Fruit fly (Drosophila melanogaster) whole organism, wandering third instar larva: ENCODE measurements around the gene mRpS10.

Experiments
- Abd-B ChIP-seq: fragments of >200 bp; optimal IDR thresholded peaks from 2 replicates; lab custom pipeline; 2017; ENCODE audit warnings: missing biosample characterization, missing genetic modification characterization
- CG32264 ChIP-seq: fragments of 200-800 bp; sonication (Bioruptor generic); optimal IDR thresholded peaks from 2 replicates; lab custom pipeline; 2016; ENCODE audit warnings: missing biosample characterization, missing genetic modification characterization
- CG9705 ChIP-seq: fragments of 200-800 bp; sonication (Bioruptor generic); optimal IDR thresholded peaks from 2 replicates; lab custom pipeline; 2018; ENCODE audit warnings: missing biosample characterization, mild to moderate bottlenecking, missing genetic modification characterization
- CrebA ChIP-seq: fragments of 200-800 bp; sonication (Bioruptor generic); optimal IDR thresholded peaks from 2 replicates; lab custom pipeline; 2016; ENCODE audit warnings: missing biosample characterization, mild to moderate bottlenecking, missing genetic modification characterization, borderline replicate concordance
- Dfd ChIP-seq: fragments of >200 bp; optimal IDR thresholded peaks from 2 replicates; lab custom pipeline; 2017; ENCODE audit warnings: missing biosample characterization, missing genetic modification characterization
- Dif ChIP-seq: fragments of 200-275, 200-300 bp; sonication (Bioruptor generic); optimal IDR thresholded peaks from 2 replicates; lab custom pipeline; 2018; ENCODE audit warnings: missing biosample characterization, missing genetic modification characterization; ENCODE audit not compliant: partially characterized antibody
- GATAd ChIP-seq: sonication (Bioruptor generic); optimal IDR thresholded peaks from 2 replicates; lab custom pipeline; 2016; ENCODE audit warnings: missing biosample characterization, missing genetic modification characterization
- HLH106 ChIP-seq: fragments of 200-800 bp; optimal IDR thresholded peaks from 3 replicates; lab custom pipeline; 2019; ENCODE audit warnings: missing biosample characterization, mild to moderate bottlenecking, missing genetic modification characterization, moderate library complexity
- Hnf4 ChIP-seq: fragments of 200-800 bp; sonication (Bioruptor generic); optimal IDR thresholded peaks from 2 replicates; lab custom pipeline; 2016; ENCODE audit warnings: missing biosample characterization, mild to moderate bottlenecking, missing genetic modification characterization
- Hr78 ChIP-seq: fragments of >200 bp; optimal IDR thresholded peaks from 2 replicates; lab custom pipeline; 2017; ENCODE audit warnings: missing biosample characterization, missing genetic modification characterization
- Hr83 ChIP-seq: fragments of 200-300 bp; sonication (Bioruptor generic); optimal IDR thresholded peaks from 2 replicates; lab custom pipeline; 2016; ENCODE audit warnings: missing biosample characterization, mild to moderate bottlenecking, missing genetic modification characterization, moderate library complexity; ENCODE audit not compliant: poor library complexity, severe bottlenecking
- Jra ChIP-seq: sonication (Bioruptor generic); optimal IDR thresholded peaks from 2 replicates; lab custom pipeline; 2016; ENCODE audit warnings: missing biosample characterization, missing genetic modification characterization
- Mio ChIP-seq: sonication (Bioruptor generic); optimal IDR thresholded peaks from 2 replicates; lab custom pipeline; 2016; ENCODE audit warnings: missing biosample characterization, missing genetic modification characterization
- Myc ChIP-seq: fragments of >200 bp; optimal IDR thresholded peaks from 2 replicates; lab custom pipeline; 2017
- N ChIP-seq: fragments of >200 bp; optimal IDR thresholded peaks from 2 replicates; lab custom pipeline; 2018; ENCODE audit warnings: missing biosample characterization, missing external identifiers, missing genetic modification characterization
- OdsH ChIP-seq: fragments of 200-800 bp; sonication (Bioruptor generic); optimal IDR thresholded peaks from 2 replicates; lab custom pipeline; 2016; ENCODE audit warnings: missing biosample characterization, mild to moderate bottlenecking, missing genetic modification characterization
- Rel ChIP-seq, 2 experiments: fragments of 200-800 bp; sonication (Bioruptor generic) in 1 of 2; optimal IDR thresholded peaks; 2 replicates in 1 of 2; 3 replicates in 1 of 2; lab custom pipeline; 2016 to 2019; ENCODE audit warnings: mild to moderate bottlenecking in 2 of 2, missing biosample characterization in 2 of 2, missing genetic modification characterization in 2 of 2, moderate library complexity in 1 of 2
- Sp1 ChIP-seq: fragments of 200-800 bp; sonication (Bioruptor generic); optimal IDR thresholded peaks from 3 replicates; lab custom pipeline; 2019; ENCODE audit warnings: missing biosample characterization, mild to moderate bottlenecking, missing genetic modification characterization, moderate library complexity
- Vsx2 ChIP-seq: fragments of 200-300, 225-300 bp; sonication (Bioruptor generic); optimal IDR thresholded peaks from 2 replicates; lab custom pipeline; 2018; ENCODE audit warnings: missing biosample characterization, missing genetic modification characterization; ENCODE audit not compliant: partially characterized antibody
- br ChIP-seq: fragments of 200-800 bp; sonication (Bioruptor generic); optimal IDR thresholded peaks from 2 replicates; lab custom pipeline; 2016; ENCODE audit warnings: missing biosample characterization, missing genetic modification characterization
- brk ChIP-seq: fragments of 200-800 bp; sonication (Bioruptor generic); optimal IDR thresholded peaks from 2 replicates; lab custom pipeline; 2016; ENCODE audit warnings: missing biosample characterization, mild to moderate bottlenecking, missing genetic modification characterization
- dl ChIP-seq, 2 experiments: fragments of 175-275, 200-275 bp in 1 of 2; fragments of 200-275 bp in 1 of 2; sonication (Bioruptor generic); optimal IDR thresholded peaks; lab custom pipeline; 2018; ENCODE audit warnings: mild to moderate bottlenecking in 2 of 2, missing biosample characterization in 2 of 2, missing genetic modification characterization in 2 of 2, moderate library complexity in 2 of 2; ENCODE audit not compliant: partially characterized antibody in 2 of 2, insufficient read depth in 1 of 2
- dmrt93B ChIP-seq: fragments of 200-800 bp; sonication (Bioruptor generic); optimal IDR thresholded peaks from 2 replicates; lab custom pipeline; 2018; ENCODE audit warnings: missing biosample characterization, mild to moderate bottlenecking, missing genetic modification characterization
- dsf ChIP-seq: sonication (Bioruptor generic); optimal IDR thresholded peaks from 2 replicates; lab custom pipeline; 2016; ENCODE audit warnings: missing biosample characterization, missing genetic modification characterization, borderline replicate concordance
- ey ChIP-seq: fragments of 200-800 bp; sonication (Bioruptor generic); optimal IDR thresholded peaks from 2 replicates; lab custom pipeline; 2016; ENCODE audit warnings: missing biosample characterization, missing genetic modification characterization
- foxo ChIP-seq, 2 experiments: fragments of 200-800 bp; sonication (Bioruptor generic); optimal IDR thresholded peaks; 2 replicates in 1 of 2; 3 replicates in 1 of 2; lab custom pipeline; 2016 to 2017; ENCODE audit warnings: missing biosample characterization in 2 of 2, missing genetic modification characterization in 2 of 2
- fru ChIP-seq: fragments of 200-800 bp; sonication (Bioruptor generic); optimal IDR thresholded peaks from 3 replicates; lab custom pipeline; 2016; ENCODE audit warnings: missing biosample characterization, mild to moderate bottlenecking, missing genetic modification characterization
- h ChIP-seq: fragments of 200-800 bp; sonication (Bioruptor generic); optimal IDR thresholded peaks from 3 replicates; lab custom pipeline; 2016; ENCODE audit warnings: missing biosample characterization, mild to moderate bottlenecking, missing genetic modification characterization
- jim ChIP-seq: fragments of 175-275, 200-325 bp; sonication (Bioruptor generic); optimal IDR thresholded peaks from 2 replicates; lab custom pipeline; 2016; ENCODE audit warnings: missing biosample characterization, mild to moderate bottlenecking, missing genetic modification characterization
- lola ChIP-seq: fragments of >200 bp; optimal IDR thresholded peaks from 2 replicates; lab custom pipeline; 2017; ENCODE audit warnings: missing biosample characterization, missing genetic modification characterization
- pan ChIP-seq: fragments of >200 bp; optimal IDR thresholded peaks from 2 replicates; lab custom pipeline; 2017
- psq ChIP-seq: fragments of 200-800 bp; sonication (Bioruptor generic); optimal IDR thresholded peaks from 3 replicates; lab custom pipeline; 2017; ENCODE audit warnings: missing biosample characterization, mild to moderate bottlenecking, missing genetic modification characterization, moderate library complexity
- rgr ChIP-seq: fragments of 200-800 bp; sonication (Bioruptor generic); optimal IDR thresholded peaks from 3 replicates; lab custom pipeline; 2016; ENCODE audit warnings: missing biosample characterization, mild to moderate bottlenecking, missing genetic modification characterization
- sage ChIP-seq: fragments of 200-800 bp; sonication (Bioruptor generic); optimal IDR thresholded peaks from 2 replicates; lab custom pipeline; 2016; ENCODE audit warnings: missing biosample characterization, mild to moderate bottlenecking, missing genetic modification characterization
- sv ChIP-seq: fragments of 200-800 bp; sonication (Bioruptor generic); optimal IDR thresholded peaks from 3 replicates; lab custom pipeline; 2016; ENCODE audit warnings: missing biosample characterization, missing genetic modification characterization
- tai ChIP-seq: sonication (Bioruptor generic); optimal IDR thresholded peaks from 2 replicates; lab custom pipeline; 2016; ENCODE audit warnings: missing biosample characterization, missing genetic modification characterization
- usp ChIP-seq: fragments of >200 bp; optimal IDR thresholded peaks from 2 replicates; lab custom pipeline; 2017; ENCODE audit warnings: missing biosample characterization, missing genetic modification characterization
- woc ChIP-seq: sonication (Bioruptor generic); optimal IDR thresholded peaks from 2 replicates; lab custom pipeline; 2016; ENCODE audit warnings: missing biosample characterization, mild to moderate bottlenecking, missing genetic modification characterization

Gene mRpS10

dm6 chr3R:15196134-15197034 lies 33.1 kb upstream of the mRpS10 start, which contains the start of the genes Kpc1 and CG42542:
TSS of gene Kpc1 (minus strand) at chr3R:15196210.
TSS of gene CG42542 (plus strand) at chr3R:15196598.
- TF ChIP-seq Myc (lab: Kevin White, UChicago), result peak; percentile 89
- peak; percentile 49 for TF ChIP-seq CG9705
- no peak for TF ChIP-seq N
- TF ChIP-seq br (GFP tag; lab: Kevin White, UChicago), result peak; percentile 74
- peak; percentile 34 to 83 for TF ChIP-seq foxo (GFP tag; optimal IDR thresholded peaks at IDR 0.05; lab: Kevin White, UChicago)
- peak; percentile 94 for TF ChIP-seq Jra (GFP tag; lab: Kevin White, UChicago)
- TF ChIP-seq h, result peak; percentile 83
- no peak for TF ChIP-seq Rel (GFP tag; optimal IDR thresholded peaks at IDR 0.05; lab: Kevin White, UChicago)
- TF ChIP-seq Rel (tag; optimal IDR thresholded peaks at IDR 0.05; lab: Kevin White, UChicago), result peak; percentile 60
- TF ChIP-seq dsf (GFP tag; lab: Kevin White, UChicago), result peak; percentile 72
- no peak for TF ChIP-seq usp (GFP tag; lab: Kevin White, UChicago)
- peak; percentile 74 for TF ChIP-seq GATAd (GFP tag; lab: Kevin White, UChicago)
- no peak for TF ChIP-seq tai
- TF ChIP-seq sv (GFP tag; lab: Kevin White, UChicago), result peak; percentile 87
- TF ChIP-seq Hnf4 (GFP tag; lab: Kevin White, UChicago), result peak; percentile 92
- TF ChIP-seq dl (GFP tag; optimal IDR thresholded peaks at IDR 0.05; lab: Kevin White, UChicago; ENCODE audit: insufficient read depth in 1 of 2, partially characterized antibody in 2 of 2), result peak in 1 of 2 experiments; percentile 6
- peak; percentile 83 for TF ChIP-seq rgr (GFP tag; lab: Kevin White, UChicago)
- peak; percentile 93 for TF ChIP-seq Hr83
- peak; percentile 95 for TF ChIP-seq woc
- peak; percentile 70 for TF ChIP-seq CG32264 (GFP tag; lab: Kevin White, UChicago)
- TF ChIP-seq Vsx2, result peak; percentile 92
- TF ChIP-seq Hr78 (GFP tag; lab: Kevin White, UChicago), result no peak
- TF ChIP-seq pan (lab: Kevin White, UChicago), result no peak
- peak; percentile 52 for TF ChIP-seq dmrt93B (GFP tag; lab: Kevin White, UChicago)
- peak; percentile 69 for TF ChIP-seq psq (GFP tag; lab: Kevin White, UChicago)
- TF ChIP-seq CrebA (GFP tag; lab: Kevin White, UChicago), result peak; percentile 64
- TF ChIP-seq sage (GFP tag; lab: Kevin White, UChicago), result peak; percentile 56
- TF ChIP-seq Dif (GFP tag; lab: Kevin White, UChicago), result peak; percentile 19
- TF ChIP-seq lola (GFP tag; lab: Kevin White, UChicago), result no peak
- peak; percentile 60 for TF ChIP-seq HLH106 (tag; lab: Kevin White, UChicago)
- peak; percentile 64 for TF ChIP-seq Sp1 (GFP tag; lab: Kevin White, UChicago)
- TF ChIP-seq jim, result peak; percentile 52
- peak; percentile 72 for TF ChIP-seq OdsH (GFP tag; lab: Kevin White, UChicago)
- no peak for TF ChIP-seq Mio
- no peak for TF ChIP-seq Dfd (GFP tag; lab: Kevin White, UChicago)
- TF ChIP-seq ey (GFP tag; lab: Kevin White, UChicago), result peak; percentile 82
- no peak for TF ChIP-seq brk
- no peak for TF ChIP-seq Abd-B (GFP tag; lab: Kevin White, UChicago)
- TF ChIP-seq fru (GFP tag; lab: Kevin White, UChicago), result peak; percentile 77

DNA sequence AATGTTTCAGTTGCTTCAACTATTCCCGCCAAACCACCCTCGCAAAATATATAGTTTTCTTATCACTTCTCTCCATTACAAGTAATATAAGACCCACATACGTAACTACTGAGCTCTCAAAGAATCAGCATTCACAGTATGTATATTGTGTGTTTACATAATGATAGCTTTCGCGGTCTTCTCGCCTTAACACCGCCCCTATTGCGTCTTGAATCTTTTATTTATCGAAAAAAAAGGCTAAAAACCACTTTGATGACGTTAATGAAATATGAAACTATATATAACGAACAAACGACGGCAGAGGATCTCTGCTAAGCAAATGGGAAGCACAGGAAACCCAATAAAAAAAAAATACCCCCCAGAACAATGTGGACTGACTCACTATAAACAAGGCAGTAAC lies 32.1 kb upstream of the mRpS10 start:
- TF ChIP-seq dsf (GFP tag; lab: Kevin White, UChicago) (no peak), woc (no peak), Myc (lab: Kevin White, UChicago) (no peak), CG9705 (no peak), Abd-B (GFP tag; lab: Kevin White, UChicago) (no peak), Hr78 (GFP tag; lab: Kevin White, UChicago) (no peak), h (no peak), Rel (GFP tag; optimal IDR thresholded peaks at IDR 0.05; lab: Kevin White, UChicago) (no peak), Rel (tag; optimal IDR thresholded peaks at IDR 0.05; lab: Kevin White, UChicago) (peak; percentile 73), sage (GFP tag; lab: Kevin White, UChicago) (no peak), HLH106 (tag; lab: Kevin White, UChicago) (no peak), Hr83 (peak; percentile 9), Vsx2 (no peak)
